Worm (Caenorhabditis elegans) whole organism, L2 larva: Measurements from ENCODE around the gene F13E9.11.

ENCODE experiments used
- elt-3 ChIP-seq: sonication (generic microtip); optimal IDR thresholded peaks from 2 replicates; lab custom pipeline; 2017; ENCODE audit warnings: missing biosample characterization, missing genetic modification characterization
- nhr-11 ChIP-seq: fragments of 150-350 bp; optimal IDR thresholded peaks from 2 replicates; lab custom pipeline; 2014; ENCODE audit warnings: missing biosample characterization, missing genetic modification characterization

ce11 chrIV:10851833-10852232 lies 17.1 kb downstream of the F13E9.11 start, which contains the start of gene T11G6.4:
- TF ChIP-seq nhr-11 (no peak), elt-3 (no peak)
